Worm (Caenorhabditis elegans) whole organism, L1 larva: ENCODE measurements around the gene sqst-3.

ENCODE experiments used
- ceh-82 ChIP-seq, 3 experiments: fragments of 150-350 bp in 1 of 3; sonication (generic microtip) in 2 of 3; optimal IDR thresholded peaks; 2 replicates each; lab custom pipeline; 2014 to 2017; ENCODE audit warnings: missing biosample characterization in 3 of 3, missing genetic modification characterization in 3 of 3
- elt-2 ChIP-seq: sonication (generic microtip); optimal IDR thresholded peaks from 2 replicates; lab custom pipeline; 2016; ENCODE audit warnings: missing genetic modification characterization, mild to moderate bottlenecking, inconsistent platforms, missing compliant biosample characterization, missing genetic modification reagents
- mep-1 ChIP-seq: fragments of 150-350 bp; optimal IDR thresholded peaks from 2 replicates; lab custom pipeline; 2014; ENCODE audit warnings: missing biosample characterization, missing genetic modification characterization
- nhr-11 ChIP-seq: fragments of 150-350 bp; optimal IDR thresholded peaks from 2 replicates; lab custom pipeline; 2014; ENCODE audit warnings: missing biosample characterization, missing genetic modification characterization
- nhr-71 ChIP-seq: sonication (generic microtip); optimal IDR thresholded peaks from 2 replicates; lab custom pipeline; 2016; ENCODE audit warnings: mild to moderate bottlenecking, missing genetic modification characterization, moderate library complexity, missing compliant biosample characterization
- snpc-4 ChIP-seq: fragments of 150-350 bp; optimal IDR thresholded peaks from 2 replicates; lab custom pipeline; 2014; ENCODE audit warnings: missing biosample characterization, missing genetic modification characterization
- unc-62 ChIP-seq: fragments of 150-350 bp; optimal IDR thresholded peaks from 2 replicates; lab custom pipeline; 2014; ENCODE audit warnings: missing biosample characterization, missing genetic modification reagents, missing genetic modification characterization

ce11 chrV:19181684-19182083, 48.9 kb upstream of the sqst-3 start:
- TF ChIP-seq mep-1 (tag; lab: Kevin White, UChicago) (no peak), ceh-82 (tag; optimal IDR thresholded peaks at IDR 0.05; lab: Kevin White, UChicago) (no peak), unc-62 (no peak), nhr-11 (tag; lab: Kevin White, UChicago) (no peak), elt-2 (tag; lab: Kevin White, UChicago) (no peak), nhr-71 (no peak), snpc-4 (tag; lab: Kevin White, UChicago) (no peak)
